Fruit fly (Drosophila melanogaster) whole organism, prepupa: Measurements from ENCODE around the gene Rab10.
A peak's percentile ranks its signal among the peaks of the same experiment; 100 is the strongest.

Experiments
- CG16779 ChIP-seq: fragments of 200-800 bp; sonication (Bioruptor generic); optimal IDR thresholded peaks from 3 replicates; lab custom pipeline; 2017; ENCODE audit warnings: missing biosample characterization, mild to moderate bottlenecking, missing genetic modification characterization
- CG31627 ChIP-seq: fragments of 200-800 bp; sonication (Bioruptor generic); optimal IDR thresholded peaks from 3 replicates; lab custom pipeline; 2016; ENCODE audit warnings: missing biosample characterization, missing genetic modification characterization
- CG34406 ChIP-seq: fragments of 200-800 bp; sonication (Bioruptor generic); optimal IDR thresholded peaks from 3 replicates; lab custom pipeline; 2016; ENCODE audit warnings: missing biosample characterization, missing genetic modification characterization
- CG7368 ChIP-seq: fragments of 200-800 bp; sonication (Bioruptor generic); optimal IDR thresholded peaks from 3 replicates; lab custom pipeline; 2016; ENCODE audit warnings: missing biosample characterization, missing genetic modification characterization
- Ets96B ChIP-seq: fragments of 200-800 bp; optimal IDR thresholded peaks from 2 replicates; lab custom pipeline; 2019; ENCODE audit warnings: missing biosample characterization, mild to moderate bottlenecking, missing genetic modification characterization, moderate library complexity
- achi ChIP-seq: fragments of 200-800 bp; sonication (Bioruptor generic); optimal IDR thresholded peaks from 3 replicates; lab custom pipeline; 2016; ENCODE audit warnings: missing biosample characterization, missing genetic modification characterization
- lz ChIP-seq: fragments of 200-800 bp; sonication (Bioruptor generic); optimal IDR thresholded peaks from 3 replicates; lab custom pipeline; 2016; ENCODE audit warnings: missing biosample characterization, missing genetic modification characterization
- pdm3 ChIP-seq: fragments of 200-800 bp; sonication (Bioruptor generic); optimal IDR thresholded peaks from 3 replicates; lab custom pipeline; 2016; ENCODE audit warnings: missing biosample characterization, missing genetic modification characterization

DNA sequence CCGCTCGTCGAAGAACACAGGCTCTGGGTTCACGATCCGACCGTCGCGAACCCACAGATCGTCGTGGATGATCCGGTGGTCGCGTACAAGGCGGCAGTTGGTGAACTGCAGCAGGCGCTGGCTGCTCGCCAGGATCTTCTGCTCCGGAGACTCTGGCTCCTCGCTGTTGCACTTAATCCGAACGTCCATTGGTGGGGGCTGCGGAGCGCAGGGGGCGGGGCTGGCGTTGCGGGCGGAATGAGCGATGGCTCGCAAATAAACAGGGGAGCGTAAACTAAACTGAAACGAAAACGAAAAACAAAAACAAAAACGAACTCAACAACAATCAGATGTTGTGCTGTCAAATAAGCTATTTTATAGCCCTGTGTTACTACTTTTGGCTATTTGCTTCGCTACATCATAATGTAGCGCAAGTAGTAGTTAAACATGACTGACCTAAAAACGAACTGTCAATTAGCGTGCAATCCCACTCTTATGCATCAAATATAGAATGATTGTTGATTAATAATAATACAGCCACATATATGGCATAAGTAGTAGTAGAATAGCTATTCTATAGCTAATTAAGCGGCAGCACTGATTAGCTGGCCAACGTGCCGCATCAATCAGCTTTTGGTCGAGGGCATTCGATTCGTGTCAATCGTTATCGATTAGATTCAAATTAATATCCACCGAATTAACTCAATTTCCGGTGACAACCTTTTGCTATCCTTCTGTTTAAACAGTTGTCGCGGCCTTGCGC lies 5.9 kb downstream of the Rab10 start, which contains the start of gene CG17065:
- TF ChIP-seq Ets96B: peak; percentile 25
- TF ChIP-seq CG7368 (GFP tag; lab: Kevin White, UChicago): no peak
- peak; percentile 29 for TF ChIP-seq CG31627 (GFP tag; lab: Kevin White, UChicago)
- TF ChIP-seq pdm3 (GFP tag; lab: Kevin White, UChicago): peak; percentile 13
- TF ChIP-seq CG16779 (tag; lab: Kevin White, UChicago): no peak
- TF ChIP-seq achi: no peak
- peak; percentile 38 for TF ChIP-seq lz (GFP tag; lab: Kevin White, UChicago)
- TF ChIP-seq CG34406 (GFP tag; lab: Kevin White, UChicago): no peak
